Fruit fly (Drosophila melanogaster): Measurements from ENCODE around the gene Naa60.
A peak's percentile ranks its signal among the peaks of the same experiment; 100 is the strongest.

Naa60 gene

DNA sequence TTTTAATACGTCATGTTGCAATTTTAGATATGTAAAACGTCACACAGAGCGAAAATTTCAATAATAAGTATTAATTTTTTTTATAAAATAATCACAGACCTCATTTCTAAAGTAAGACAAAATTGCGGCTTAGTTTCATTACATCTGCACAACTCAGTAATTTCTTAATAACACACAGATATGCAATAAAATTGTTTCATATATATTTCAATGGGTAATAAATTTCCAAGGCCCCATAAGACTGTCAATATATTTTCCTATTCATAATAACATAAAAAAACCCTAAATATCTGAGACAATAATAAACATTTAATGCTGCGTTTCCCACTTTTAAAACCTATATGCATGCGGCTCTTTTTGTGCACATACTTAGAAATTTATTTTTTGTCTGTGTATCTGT is 31.0 kb upstream of the Naa60 start (continued):
- no peak; the same call in 1 of the 2 replicates for TF ChIP-seq Atf6 (GFP tag; IDR thresholded peaks at IDR 0.05)
- no peak for TF ChIP-seq CG1832 (GFP tag; optimal IDR thresholded peaks at IDR 0.05)
- TF ChIP-seq Lpt (GFP tag; optimal IDR thresholded peaks at IDR 0.05) = no peak
- TF ChIP-seq Trl (optimal IDR thresholded peaks at IDR 0.05) = no peak
- no peak for TF ChIP-seq Trl (GFP tag; optimal IDR thresholded peaks at IDR 0.05)
- peak; percentile 66 for TF ChIP-seq CG7556 (GFP tag; optimal IDR thresholded peaks at IDR 0.05)
- TF ChIP-seq Opbp (GFP tag; IDR thresholded peaks at IDR 0.05; ENCODE audit: partially characterized antibody) = no peak
- peak; percentile 12 for TF ChIP-seq CG17829 (tag; optimal IDR thresholded peaks at IDR 0.05)
- TF ChIP-seq NfI (GFP tag; optimal IDR thresholded peaks at IDR 0.05) = peak; percentile 30
- no peak for TF ChIP-seq scrt (GFP tag; optimal IDR thresholded peaks at IDR 0.05)
- peak; percentile 44 for TF ChIP-seq CoRest (tag; optimal IDR thresholded peaks at IDR 0.05)
- TF ChIP-seq CG18011 (GFP tag; optimal IDR thresholded peaks at IDR 0.05) = no peak
- no peak for TF ChIP-seq CTCF (GFP tag; optimal IDR thresholded peaks at IDR 0.05)
- no peak for TF ChIP-seq CG11398 (GFP tag; optimal IDR thresholded peaks at IDR 0.05)
- TF ChIP-seq CG10209 (GFP tag; optimal IDR thresholded peaks at IDR 0.05) = peak; percentile 61
- TF ChIP-seq Nf-YC (tag; optimal IDR thresholded peaks at IDR 0.05) = peak; percentile 43
- TF ChIP-seq CG16779 (GFP tag; IDR thresholded peaks at IDR 0.05) = no peak
- peak; percentile 47; the same call in 1 of the 3 replicates for TF ChIP-seq dysf (GFP tag; IDR thresholded peaks at IDR 0.05)
- no peak for TF ChIP-seq crp (GFP tag; optimal IDR thresholded peaks at IDR 0.05)
- TF ChIP-seq Nf-YB (GFP tag; optimal IDR thresholded peaks at IDR 0.05) = peak; percentile 2
- no peak for TF ChIP-seq pho (GFP tag; optimal IDR thresholded peaks at IDR 0.05)
- TF ChIP-seq CG12744 (GFP tag; optimal IDR thresholded peaks at IDR 0.05) = no peak
- TF ChIP-seq zfh2 (GFP tag; optimal IDR thresholded peaks at IDR 0.05) = no peak
- no peak for TF ChIP-seq CG1792 (GFP tag; optimal IDR thresholded peaks at IDR 0.05)
- TF ChIP-seq dmrt99B (tag; optimal IDR thresholded peaks at IDR 0.05) = peak; percentile 66
- peak; percentile 28 for TF ChIP-seq ATbp (GFP tag; optimal IDR thresholded peaks at IDR 0.05)
- no peak for TF ChIP-seq Nf-YA (GFP tag; IDR thresholded peaks at IDR 0.05)
- no peak for TF ChIP-seq CG14710 (tag; optimal IDR thresholded peaks at IDR 0.05)
- TF ChIP-seq hkb (optimal IDR thresholded peaks at IDR 0.05) = no peak
- no peak for TF ChIP-seq hkb (GFP tag; IDR thresholded peaks at IDR 0.05)
- TF ChIP-seq CG1603 (tag; optimal IDR thresholded peaks at IDR 0.05) = no peak
- TF ChIP-seq H15 (GFP tag; IDR thresholded peaks at IDR 0.05) = no peak
- no peak for TF ChIP-seq CG2129 (GFP tag; IDR thresholded peaks at IDR 0.05; ENCODE audit: partially characterized antibody)
- TF ChIP-seq emc (GFP tag; optimal IDR thresholded peaks at IDR 0.05) = no peak
- peak; percentile 20 for TF ChIP-seq org-1 (GFP tag; optimal IDR thresholded peaks at IDR 0.05)
- no peak for TF ChIP-seq CG1233 (GFP tag; optimal IDR thresholded peaks at IDR 0.05)
- peak; percentile 52; the same call in 2 of the 3 replicates for TF ChIP-seq row (GFP tag; IDR thresholded peaks at IDR 0.05)
- TF ChIP-seq CG4820 (GFP tag; optimal IDR thresholded peaks at IDR 0.05) = no peak
- TF ChIP-seq klu (GFP tag; IDR thresholded peaks at IDR 0.05) = no peak
- no peak for TF ChIP-seq yki (optimal IDR thresholded peaks at IDR 0.05)
- TF ChIP-seq CG18476 (GFP tag; optimal IDR thresholded peaks at IDR 0.05) = no peak
- TF ChIP-seq Blimp-1 (GFP tag; optimal IDR thresholded peaks at IDR 0.05) = no peak
- no peak for TF ChIP-seq CG17186 (GFP tag; optimal IDR thresholded peaks at IDR 0.05)
- peak; percentile 3 to 6 for TF ChIP-seq Pdp1 (GFP tag; optimal IDR thresholded peaks at IDR 0.05)
- TF ChIP-seq Mad (GFP tag; optimal IDR thresholded peaks at IDR 0.05) = no peak
- TF ChIP-seq CG4404 (GFP tag; IDR thresholded peaks at IDR 0.05) = no peak
- no peak for TF ChIP-seq Adf1 (GFP tag; IDR thresholded peaks at IDR 0.05)
- no peak for TF ChIP-seq eyg (GFP tag; optimal IDR thresholded peaks at IDR 0.05)
- TF ChIP-seq Hey (tag; optimal IDR thresholded peaks at IDR 0.05) = no peak
- TF ChIP-seq nerfin-2 (GFP tag; IDR thresholded peaks at IDR 0.05; ENCODE audit: partially characterized antibody) = no peak
- TF ChIP-seq sima (GFP tag; optimal IDR thresholded peaks at IDR 0.05) = no peak
- TF ChIP-seq cas (GFP tag; IDR thresholded peaks at IDR 0.05) = no peak
- TF ChIP-seq Oaz (GFP tag; IDR thresholded peaks at IDR 0.05) = no peak
